Fruit fly (Drosophila melanogaster): ENCODE data around the gene Akap200.

Gene Akap200

dm6 chr2L:8423460-8424089 lies 8.1 kb downstream of the Akap200 start (continued):
- TF ChIP-seq CG4707 (GFP tag; optimal IDR thresholded peaks at IDR 0.05) (peak; percentile 45), CG3995 (GFP tag; optimal IDR thresholded peaks at IDR 0.05) (no peak)

- TF ChIP-seq Nf-YC (tag; optimal IDR thresholded peaks at IDR 0.05) (no peak), H2.0 (GFP tag; IDR thresholded peaks at IDR 0.05) (no peak), jigr1 (GFP tag; IDR thresholded peaks at IDR 0.05) (no peak), crol (GFP tag; IDR thresholded peaks at IDR 0.05) (0 out of 2 replicates have a peak, but pooled peaks have one; percentile 18), chn (GFP tag; optimal IDR thresholded peaks at IDR 0.05) (no peak), D (optimal IDR thresholded peaks at IDR 0.05) (no peak), D (GFP tag; optimal IDR thresholded peaks at IDR 0.05) (no peak), sob (GFP tag; IDR thresholded peaks at IDR 0.05) (no peak), CG9932 (GFP tag; IDR thresholded peaks at IDR 0.05) (no peak), shn (GFP tag; optimal IDR thresholded peaks at IDR 0.05) (no peak), CG4360 (GFP tag; IDR thresholded peaks at IDR 0.05) (peak; percentile 21; the same call in 1 of the 2 replicates), CG9797 (GFP tag; optimal IDR thresholded peaks at IDR 0.05) (no peak), gsb-n (tag; optimal IDR thresholded peaks at IDR 0.05) (peak; percentile 6), gfzf (GFP tag; optimal IDR thresholded peaks at IDR 0.05) (no peak), Dek (tag; optimal IDR thresholded peaks at IDR 0.05) (no peak), CG11398 (GFP tag; optimal IDR thresholded peaks at IDR 0.05) (no peak), Sox100B (GFP tag; optimal IDR thresholded peaks at IDR 0.05) (no peak), Poxn (GFP tag; IDR thresholded peaks at IDR 0.05) (no peak), D19A (tag; optimal IDR thresholded peaks at IDR 0.05) (peak; percentile 12), CG1647 (GFP tag; optimal IDR thresholded peaks at IDR 0.05) (no peak), fd96Cb (tag; optimal IDR thresholded peaks at IDR 0.05) (no peak), vnd (GFP tag; IDR thresholded peaks at IDR 0.05; ENCODE audit: partially characterized antibody) (no peak), eyg (GFP tag; optimal IDR thresholded peaks at IDR 0.05) (no peak), CG8359 (GFP tag; optimal IDR thresholded peaks at IDR 0.05; ENCODE audit: borderline replicate concordance) (no peak), inv (GFP tag; IDR thresholded peaks at IDR 0.05; ENCODE audit: partially characterized antibody) (no peak), CG12236 (GFP tag; optimal IDR thresholded peaks at IDR 0.05) (no peak), CG17359 (tag; optimal IDR thresholded peaks at IDR 0.05) (no peak), hkb (optimal IDR thresholded peaks at IDR 0.05) (no peak), hkb (GFP tag; IDR thresholded peaks at IDR 0.05) (no peak), CG12942 (GFP tag; optimal IDR thresholded peaks at IDR 0.05) (no peak), dimm (GFP tag; IDR thresholded peaks at IDR 0.05) (no peak), NC2β (GFP tag; optimal IDR thresholded peaks at IDR 0.05) (no peak), chif (GFP tag; optimal IDR thresholded peaks at IDR 0.05) (no peak), br (optimal IDR thresholded peaks at IDR 0.05) (no peak), CG11696 (GFP tag; IDR thresholded peaks at IDR 0.05) (no peak), CG12659 (GFP tag; optimal IDR thresholded peaks at IDR 0.05) (no peak), Xrp1 (GFP tag; IDR thresholded peaks at IDR 0.05) (peak; percentile 25; the same call in 1 of the 2 replicates), CG11695 (GFP tag; IDR thresholded peaks at IDR 0.05) (no peak)
Measured at dm6 chr2L:8424090-8424470, 8.6 kb downstream of the Akap200 start.

- TF ChIP-seq CG9817 (tag; optimal IDR thresholded peaks at IDR 0.05) = no peak
- no peak for TF ChIP-seq CG30403 (GFP tag; optimal IDR thresholded peaks at IDR 0.05)
- no peak for TF ChIP-seq unpg (GFP tag; optimal IDR thresholded peaks at IDR 0.05)
- no peak for TF ChIP-seq cg (GFP tag; optimal IDR thresholded peaks at IDR 0.05)
- TF ChIP-seq sens-2 (GFP tag; IDR thresholded peaks at IDR 0.05) = no peak
- no peak for TF ChIP-seq ase (GFP tag; IDR thresholded peaks at IDR 0.05)
- no peak for TF ChIP-seq Rx (GFP tag; IDR thresholded peaks at IDR 0.05)
- TF ChIP-seq Nf-YC (tag; optimal IDR thresholded peaks at IDR 0.05) = no peak
- no peak for TF ChIP-seq CG14667 (GFP tag; IDR thresholded peaks at IDR 0.05)
- TF ChIP-seq CG13287 (GFP tag; IDR thresholded peaks at IDR 0.05; ENCODE audit: partially characterized antibody) = no peak
- TF ChIP-seq fd102C (GFP tag; optimal IDR thresholded peaks at IDR 0.05) = no peak
- TF ChIP-seq CG2875 (GFP tag; optimal IDR thresholded peaks at IDR 0.05) = no peak
- TF ChIP-seq Fer1 (GFP tag; optimal IDR thresholded peaks at IDR 0.05) = no peak
Measured at dm6 chr2L:8424662-8425208, 9.2 kb downstream of the Akap200 start.

Data from whole organism, embryonic.